Worm (Caenorhabditis elegans) whole organism, young adult: ENCODE data around the gene E04F6.8.

Experiments
- B0261.1 ChIP-seq: sonication (generic microtip); optimal IDR thresholded peaks from 2 replicates; lab custom pipeline; 2016; ENCODE audit warnings: mild to moderate bottlenecking, missing genetic modification characterization, moderate library complexity, missing compliant biosample characterization
- K12H6.12 ChIP-seq: fragments of 200-800 bp; sonication (Bioruptor generic); optimal IDR thresholded peaks from 2 replicates; lab custom pipeline; 2018; ENCODE audit warnings: mild to moderate bottlenecking, missing genetic modification characterization, missing compliant biosample characterization
- ama-1 ChIP-seq, 3 experiments: fragments of 150-350 bp in 1 of 3; sonication (generic microtip) in 2 of 3; optimal IDR thresholded peaks; 2 replicates each; lab custom pipeline; 2014 to 2018; ENCODE audit warnings: missing biosample characterization in 2 of 3, missing genetic modification characterization in 2 of 3, missing genetic modification reagents in 2 of 3
- atf-7 ChIP-seq: sonication (generic microtip); optimal IDR thresholded peaks from 2 replicates; lab custom pipeline; 2017; ENCODE audit warnings: mild to moderate bottlenecking, missing genetic modification characterization, missing compliant biosample characterization
- athp-1 ChIP-seq: sonication (generic microtip); optimal IDR thresholded peaks from 2 replicates; lab custom pipeline; 2017; ENCODE audit warnings: mild to moderate bottlenecking, missing genetic modification characterization, missing compliant biosample characterization
- egl-18 ChIP-seq: fragments of 200-800 bp; sonication (Bioruptor generic); IDR thresholded peaks from 2 replicates; pipeline ENCODE4 v1.3.6; 2022; ENCODE audit warnings: missing genetic modification reagents, missing genetic modification characterization, missing compliant biosample characterization
- ets-4 ChIP-seq: fragments of 200-800 bp; sonication (Bioruptor generic); optimal IDR thresholded peaks from 2 replicates; lab custom pipeline; 2018; ENCODE audit warnings: mild to moderate bottlenecking, missing genetic modification characterization, missing compliant biosample characterization
- gei-17 ChIP-seq: fragments of 200-800 bp; sonication (Bioruptor generic); optimal IDR thresholded peaks from 2 replicates; lab custom pipeline; 2018; ENCODE audit warnings: mild to moderate bottlenecking, missing genetic modification characterization, missing compliant biosample characterization
- mxl-1 ChIP-seq: sonication (generic microtip); optimal IDR thresholded peaks from 2 replicates; lab custom pipeline; 2016; ENCODE audit warnings: missing genetic modification characterization, missing compliant biosample characterization
- nhr-179 ChIP-seq: sonication (generic microtip); optimal IDR thresholded peaks from 2 replicates; lab custom pipeline; 2016; ENCODE audit warnings: mild to moderate bottlenecking, missing genetic modification characterization, missing compliant biosample characterization
- pbrm-1 ChIP-seq: fragments of 200-800 bp; sonication (Bioruptor generic); IDR thresholded peaks from 2 replicates; pipeline ENCODE4 v1.3.6; 2022; ENCODE audit warnings: missing genetic modification reagents, missing genetic modification characterization, missing compliant biosample characterization
- snpc-3.4 ChIP-seq: sonication (generic microtip); optimal IDR thresholded peaks from 2 replicates; lab custom pipeline; 2017; ENCODE audit warnings: missing genetic modification characterization, mild to moderate bottlenecking, missing compliant biosample characterization, antibody characterized with exemption, moderate library complexity, missing genotype, missing genetic modification reagents
- unc-130 ChIP-seq: sonication (generic microtip); optimal IDR thresholded peaks from 2 replicates; lab custom pipeline; 2016; ENCODE audit warnings: missing genetic modification reagents, missing genetic modification characterization, missing compliant biosample characterization
- ztf-6 ChIP-seq: fragments of 200-800 bp; sonication (Bioruptor generic); IDR thresholded peaks from 2 replicates; pipeline ENCODE4 v1.3.6; 2022; ENCODE audit warnings: missing genetic modification reagents, missing genetic modification characterization, missing compliant biosample characterization

DNA sequence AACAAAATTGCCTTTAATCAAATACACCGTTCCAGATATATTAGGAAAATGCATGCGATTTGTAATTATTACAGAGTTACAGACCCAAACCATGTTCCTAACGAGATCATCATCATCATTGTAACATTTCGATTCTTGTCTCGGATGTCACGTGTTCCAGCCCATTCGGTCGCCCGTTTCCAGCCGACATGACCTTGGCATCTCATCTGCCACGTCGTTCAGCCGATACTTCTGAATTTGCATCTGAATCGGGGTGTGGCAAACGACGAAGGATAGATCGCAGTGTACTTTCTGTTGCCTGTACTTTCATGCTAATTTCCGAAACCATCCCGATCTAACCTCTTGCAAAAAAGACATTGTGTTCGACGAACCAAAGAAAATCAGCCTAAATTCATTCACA is 28.5 kb upstream of the E04F6.8 start:
- TF ChIP-seq egl-18 (GFP tag; lab: Robert Waterston, UW) (no peak), gei-17 (no peak), nhr-179 (tag; lab: Kevin White, UChicago) (no peak), ztf-6 (no peak), ama-1 (optimal IDR thresholded peaks at IDR 0.05; lab: Kevin White, UChicago) (no peak), ama-1 (GFP tag; optimal IDR thresholded peaks at IDR 0.05; lab: Kevin White, UChicago) (no peak), atf-7 (tag; lab: Kevin White, UChicago) (no peak), pbrm-1 (no peak), mxl-1 (tag; lab: Kevin White, UChicago) (no peak), ets-4 (GFP tag; lab: Kevin White, UChicago) (no peak), unc-130 (GFP tag; lab: Kevin White, UChicago) (no peak), B0261.1 (tag; lab: Kevin White, UChicago) (no peak), K12H6.12 (tag; lab: Kevin White, UChicago) (no peak), athp-1 (tag; lab: Kevin White, UChicago) (no peak), snpc-3.4 (tag; lab: Kevin White, UChicago) (no peak)
